Worm (Caenorhabditis elegans): ENCODE measurements around the gene K03A11.5.

K03A11.5 gene

DNA sequence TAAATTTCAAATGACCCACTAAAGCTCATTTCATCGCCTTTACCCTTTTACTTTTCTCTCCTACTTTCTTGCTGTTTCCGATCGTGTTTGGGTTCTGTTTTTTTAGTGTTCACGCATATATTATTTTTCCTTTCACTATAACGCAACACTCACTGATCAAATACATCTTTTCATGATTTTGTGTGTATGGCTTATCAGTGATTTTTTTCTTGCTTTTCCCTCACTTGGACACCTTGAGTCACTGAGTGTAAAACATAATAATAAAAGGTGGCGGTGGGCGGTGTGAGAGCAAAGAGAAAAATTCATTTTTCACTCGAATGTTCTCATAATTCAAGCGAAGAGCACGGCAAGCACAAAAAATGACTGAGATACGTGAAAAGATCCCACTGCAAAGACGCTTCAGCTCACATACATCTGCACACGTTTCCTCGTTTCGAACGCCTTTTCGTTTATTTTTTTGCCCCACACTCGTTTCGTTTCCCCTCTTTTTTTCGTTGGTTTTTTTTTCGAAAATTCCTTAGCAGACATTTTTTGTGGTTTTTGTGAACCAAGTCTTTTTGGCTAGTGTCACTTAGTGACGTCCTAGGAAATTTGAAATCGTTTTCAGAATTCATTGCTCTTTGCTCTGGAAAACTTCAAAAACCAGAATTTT is at the start of gene K03A11.5:
Gene K03A11.5, plus strand, starts transcription at position 602 of the 652 bp plus-strand sequence.
- TF ChIP-seq ceh-8 (GFP tag; optimal IDR thresholded peaks at IDR 0.05) (no peak), F16B12.6 (tag; optimal IDR thresholded peaks at IDR 0.05) (no peak), alr-1 (tag; optimal IDR thresholded peaks at IDR 0.05; ENCODE audit: borderline replicate concordance) (no peak), fkh-10 (GFP tag; optimal IDR thresholded peaks at IDR 0.05) (no peak), fos-1 (tag; optimal IDR thresholded peaks at IDR 0.05) (no peak), nhr-47 (tag; optimal IDR thresholded peaks at IDR 0.05) (no peak), hlh-17 (GFP tag; optimal IDR thresholded peaks at IDR 0.05; ENCODE audit: borderline replicate concordance) (no peak), nhr-237 (tag; optimal IDR thresholded peaks at IDR 0.05) (no peak), sox-4 (tag; optimal IDR thresholded peaks at IDR 0.05) (no peak), nhr-90 (tag; optimal IDR thresholded peaks at IDR 0.05; ENCODE audit: poor library complexity) (no peak), snu-23 (GFP tag; optimal IDR thresholded peaks at IDR 0.05) (no peak), irx-1 (tag; optimal IDR thresholded peaks at IDR 0.05) (no peak)

DNA sequence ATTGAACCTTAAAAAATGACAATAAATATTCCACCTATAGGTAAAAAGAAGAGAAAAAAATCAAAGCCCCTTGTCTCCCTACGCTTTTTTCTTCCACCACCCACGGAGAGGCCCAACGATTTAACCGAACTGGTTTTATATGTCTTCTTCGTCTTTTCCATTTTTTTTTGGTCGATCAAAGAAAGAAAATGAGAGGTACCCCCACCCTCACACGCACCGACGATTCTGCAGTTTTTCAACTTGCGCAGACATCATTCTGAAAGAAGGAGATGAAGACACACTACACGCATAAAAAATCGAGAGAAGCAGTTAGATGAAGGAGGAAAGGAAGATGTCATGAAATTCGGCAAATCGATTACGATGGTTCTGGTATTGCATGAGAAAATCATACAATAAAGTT is 49.0 kb upstream of the K03A11.5 start:
- TF ChIP-seq lin-14 (GFP tag; optimal IDR thresholded peaks at IDR 0.05) = peak; percentile 63
- TF ChIP-seq aha-1 (tag; optimal IDR thresholded peaks at IDR 0.05) = no peak
- 0 out of 2 replicates have a peak, but pooled peaks have one; percentile 11 for TF ChIP-seq nhr-19 (GFP tag; conservative IDR thresholded peaks at IDR 0.05)
- TF ChIP-seq snu-23 (GFP tag; optimal IDR thresholded peaks at IDR 0.05) = peak; percentile 57
- TF ChIP-seq vab-15 (tag; optimal IDR thresholded peaks at IDR 0.05) = no peak
- peak; percentile 58 for TF ChIP-seq grh-1 (GFP tag; IDR thresholded peaks at IDR 0.05)
- TF ChIP-seq lin-15B (tag; optimal IDR thresholded peaks at IDR 0.05) = no peak
- no peak for TF ChIP-seq nhr-47 (tag; optimal IDR thresholded peaks at IDR 0.05)
- peak in 1 of 2 experiments; percentile 21 for TF ChIP-seq lsy-2 (tag; optimal IDR thresholded peaks at IDR 0.05)
- no peak for TF ChIP-seq C16A3.4 (tag; optimal IDR thresholded peaks at IDR 0.05)
- peak; percentile 25 for TF ChIP-seq nhr-90 (tag; optimal IDR thresholded peaks at IDR 0.05; ENCODE audit: poor library complexity)
- no peak for TF ChIP-seq lir-3 (tag; optimal IDR thresholded peaks at IDR 0.05; ENCODE audit: poor library complexity)
- peak; percentile 86 for TF ChIP-seq nhr-85 (tag)
- TF ChIP-seq nhr-20 (tag; optimal IDR thresholded peaks at IDR 0.05) = peak; percentile 49
- TF ChIP-seq nhr-71 (tag; optimal IDR thresholded peaks at IDR 0.05) = peak; percentile 25
- TF ChIP-seq snpc-4 (tag; optimal IDR thresholded peaks at IDR 0.05) = no peak
- TF ChIP-seq skn-1 (tag; optimal IDR thresholded peaks at IDR 0.05) = no peak
- TF ChIP-seq unc-86 (tag; optimal IDR thresholded peaks at IDR 0.05) = no peak
- no peak for TF ChIP-seq ceh-8 (GFP tag; optimal IDR thresholded peaks at IDR 0.05)
- no peak for TF ChIP-seq fos-1 (tag; optimal IDR thresholded peaks at IDR 0.05)
- TF ChIP-seq mep-1 (tag; optimal IDR thresholded peaks at IDR 0.05) = peak; percentile 41
- TF ChIP-seq egl-13 (tag; optimal IDR thresholded peaks at IDR 0.05) = no peak
- TF ChIP-seq tlp-1 (tag; optimal IDR thresholded peaks at IDR 0.05) = no peak
- no peak for TF ChIP-seq ceh-82 (tag; optimal IDR thresholded peaks at IDR 0.05)
- peak in 1 of 2 experiments; percentile 20 for TF ChIP-seq lin-35 (GFP tag; optimal IDR thresholded peaks at IDR 0.05)
- TF ChIP-seq elt-3 (tag; optimal IDR thresholded peaks at IDR 0.05) = peak in 2 of 6 experiments; percentile 8 to 67
- peak; percentile 75 for TF ChIP-seq blmp-1 (tag; optimal IDR thresholded peaks at IDR 0.05)

DNA sequence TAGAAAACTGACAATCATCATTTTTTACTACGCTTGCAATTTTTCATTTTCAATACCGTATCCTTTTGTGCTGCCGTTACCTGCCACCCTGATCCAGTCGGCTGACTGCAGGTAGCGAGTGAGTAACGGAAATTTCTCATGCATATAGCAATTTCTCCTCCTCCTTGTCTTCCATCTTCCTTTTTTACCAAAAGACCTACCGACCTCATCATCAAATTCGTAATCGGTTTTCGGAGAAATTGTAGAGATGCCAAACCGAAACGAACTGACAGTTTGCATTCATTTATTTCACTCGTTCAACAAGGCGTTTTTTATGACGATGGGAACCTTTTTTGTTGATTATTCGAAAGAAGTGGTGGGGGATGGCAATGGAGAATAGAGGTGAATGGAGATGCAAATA is 47.0 kb upstream of the K03A11.5 start:
- TF ChIP-seq irx-1 (tag; optimal IDR thresholded peaks at IDR 0.05) (no peak), ztf-4 (tag; optimal IDR thresholded peaks at IDR 0.05) (no peak), nhr-71 (tag; optimal IDR thresholded peaks at IDR 0.05) (no peak), efl-1 (optimal IDR thresholded peaks at IDR 0.05) (no peak), efl-1 (GFP tag; optimal IDR thresholded peaks at IDR 0.05 in 1 of 2) (no peak), blmp-1 (tag; optimal IDR thresholded peaks at IDR 0.05) (peak; percentile 37), pqm-1 (tag; optimal IDR thresholded peaks at IDR 0.05) (no peak), skn-1 (tag; optimal IDR thresholded peaks at IDR 0.05) (no peak), nhr-237 (tag; optimal IDR thresholded peaks at IDR 0.05) (no peak), F16B12.6 (tag; optimal IDR thresholded peaks at IDR 0.05) (no peak), nhr-20 (tag; optimal IDR thresholded peaks at IDR 0.05) (no peak), dsc-1 (tag; optimal IDR thresholded peaks at IDR 0.05) (no peak), mep-1 (tag; optimal IDR thresholded peaks at IDR 0.05) (peak; percentile 12), sox-4 (tag; optimal IDR thresholded peaks at IDR 0.05) (no peak), alr-1 (tag; optimal IDR thresholded peaks at IDR 0.05; ENCODE audit: borderline replicate concordance) (no peak), lin-14 (GFP tag; optimal IDR thresholded peaks at IDR 0.05) (peak; percentile 14), sptf-1 (tag; optimal IDR thresholded peaks at IDR 0.05) (no peak), fkh-10 (GFP tag; optimal IDR thresholded peaks at IDR 0.05) (no peak), elt-3 (tag; optimal IDR thresholded peaks at IDR 0.05) (no peak), hpl-2 (GFP tag; optimal IDR thresholded peaks at IDR 0.05) (no peak), nhr-85 (tag) (peak; percentile 72), fos-1 (tag; optimal IDR thresholded peaks at IDR 0.05) (no peak), efl-3 (GFP tag; optimal IDR thresholded peaks at IDR 0.05) (no peak)
